Worm (Caenorhabditis elegans) whole organism, L4/young adult: ENCODE data around the gene K06A4.10.

Experiments used
- W03F9.2 ChIP-seq: fragments of 150-350 bp; optimal IDR thresholded peaks from 2 replicates; lab custom pipeline; 2014; ENCODE audit warnings: missing biosample characterization, missing genetic modification characterization
- dao-5 ChIP-seq: sonication (generic microtip); optimal IDR thresholded peaks from 2 replicates; lab custom pipeline; 2016; ENCODE audit warnings: missing genotype, missing genetic modification characterization, moderate library complexity, missing compliant biosample characterization

- TF ChIP-seq W03F9.2 (tag; lab: Kevin White, UChicago) (no peak), dao-5 (tag; lab: Kevin White, UChicago) (no peak)
Measured at ce11 chrV:9509597-9509996, 20.0 kb upstream of the K06A4.10 start.
